Worm (Caenorhabditis elegans) whole organism, young adult: ENCODE data around the gene ZK1010.2.

Experiments used
- C17E4.6 ChIP-seq: fragments of 200-800 bp; sonication (Bioruptor generic); IDR thresholded peaks from 2 replicates; pipeline ENCODE4 v1.3.6; 2022; ENCODE audit warnings: missing genetic modification reagents, missing genetic modification characterization, missing compliant biosample characterization
- F23B12.7 ChIP-seq: sonication (generic microtip); optimal IDR thresholded peaks from 2 replicates; lab custom pipeline; 2017; ENCODE audit warnings: missing genetic modification characterization, mild to moderate bottlenecking, missing compliant biosample characterization, antibody characterized with exemption, moderate library complexity; ENCODE audit not compliant: insufficient read depth
- F33H1.4 ChIP-seq: fragments of 200-800 bp; sonication (Bioruptor generic); IDR thresholded peaks from 2 replicates; pipeline ENCODE4 v1.3.6; 2022; ENCODE audit warnings: missing genetic modification reagents, missing genetic modification characterization, missing compliant biosample characterization
- F39B2.1 ChIP-seq: fragments of 200-800 bp; sonication (Bioruptor generic); IDR thresholded peaks from 2 replicates; pipeline ENCODE4 v1.3.6; 2022; ENCODE audit warnings: missing genetic modification reagents, missing genetic modification characterization, missing compliant biosample characterization
- F49E8.2 ChIP-seq: sonication (generic microtip); optimal IDR thresholded peaks from 3 replicates; lab custom pipeline; 2017; ENCODE audit warnings: missing genetic modification characterization, mild to moderate bottlenecking, missing compliant biosample characterization, antibody characterized with exemption, moderate library complexity; ENCODE audit not compliant: insufficient read depth
- F52B5.7 ChIP-seq: sonication (generic microtip); optimal IDR thresholded peaks from 2 replicates; lab custom pipeline; 2016; ENCODE audit warnings: mild to moderate bottlenecking, missing genetic modification characterization, missing compliant biosample characterization
- F57A8.1 ChIP-seq: fragments of 200-800 bp; sonication (Bioruptor generic); optimal IDR thresholded peaks from 2 replicates; lab custom pipeline; 2018; ENCODE audit warnings: mild to moderate bottlenecking, missing genetic modification characterization, moderate library complexity, missing compliant biosample characterization
- K11D2.4 ChIP-seq: fragments of 200-800 bp; sonication (Bioruptor generic); IDR thresholded peaks from 2 replicates; pipeline ENCODE4 v1.3.6; 2022; ENCODE audit warnings: missing genetic modification reagents, missing genetic modification characterization, missing compliant biosample characterization
- Y53F4B.3 ChIP-seq: fragments of 200-800 bp; sonication (Bioruptor generic); IDR thresholded peaks from 2 replicates; pipeline ENCODE4 v1.3.6; 2022; ENCODE audit warnings: missing genetic modification reagents, missing genetic modification characterization, missing compliant biosample characterization
- Y67H2A.10 ChIP-seq: fragments of 200-800 bp; sonication (Bioruptor generic); conservative IDR thresholded peaks from 2 replicates; pipeline ENCODE4 v1.3.6; 2022; ENCODE audit warnings: missing genetic modification reagents, missing genetic modification characterization, missing compliant biosample characterization
- Y95B8A.8 ChIP-seq: fragments of 200-800 bp; sonication (Bioruptor generic); IDR thresholded peaks from 2 replicates; pipeline ENCODE4 v1.3.6; 2022; ENCODE audit warnings: missing genetic modification reagents, missing genetic modification characterization, missing compliant biosample characterization
- attf-5 ChIP-seq: fragments of 200-800 bp; sonication (Bioruptor generic); optimal IDR thresholded peaks from 2 replicates; lab custom pipeline; 2018; ENCODE audit warnings: mild to moderate bottlenecking, missing genetic modification characterization, missing compliant biosample characterization
- cebp-2 ChIP-seq: fragments of 200-800 bp; sonication (Bioruptor generic); IDR thresholded peaks from 2 replicates; pipeline ENCODE4 v1.3.6; 2022; ENCODE audit warnings: missing genetic modification characterization, missing compliant biosample characterization
- ceh-100 ChIP-seq: fragments of 200-800 bp; sonication (Bioruptor generic); IDR thresholded peaks from 2 replicates; pipeline ENCODE4 v1.3.6; 2022; ENCODE audit warnings: missing genetic modification reagents, missing genetic modification characterization, missing compliant biosample characterization
- ceh-91 ChIP-seq: fragments of 200-800 bp; sonication (Bioruptor generic); IDR thresholded peaks from 2 replicates; pipeline ENCODE4 v1.3.6; 2022; ENCODE audit warnings: missing genetic modification reagents, missing genetic modification characterization, missing compliant biosample characterization
- dpff-1 ChIP-seq: sonication (generic microtip); optimal IDR thresholded peaks from 2 replicates; lab custom pipeline; 2017; ENCODE audit warnings: mild to moderate bottlenecking, missing genetic modification characterization, missing compliant biosample characterization
- dpl-1 ChIP-seq: fragments of 150-350 bp; optimal IDR thresholded peaks from 2 replicates; lab custom pipeline; 2014; ENCODE audit warnings: missing biosample characterization, missing genetic modification reagents, missing genetic modification characterization
- egrh-3 ChIP-seq: fragments of 200-800 bp; sonication (Bioruptor generic); IDR thresholded peaks from 2 replicates; pipeline ENCODE4 v1.3.6; 2022; ENCODE audit warnings: missing genetic modification reagents, missing genetic modification characterization, missing compliant biosample characterization
- hlh-12 ChIP-seq: sonication (generic microtip); optimal IDR thresholded peaks from 2 replicates; lab custom pipeline; 2016; ENCODE audit warnings: missing genetic modification characterization, missing compliant biosample characterization
- lag-1 ChIP-seq: fragments of 200-800 bp; sonication (Bioruptor generic); IDR thresholded peaks from 2 replicates; pipeline ENCODE4 v1.3.6; 2022; ENCODE audit warnings: missing genetic modification reagents, missing genetic modification characterization, missing compliant biosample characterization
- let-526 ChIP-seq: fragments of 200-800 bp; sonication (Bioruptor generic); IDR thresholded peaks from 2 replicates; pipeline ENCODE4 v1.3.6; 2022; ENCODE audit warnings: missing genetic modification reagents, missing genetic modification characterization, missing compliant biosample characterization
- let-607 ChIP-seq, 2 experiments: fragments of 200-800 bp in 1 of 2; sonication (Bioruptor generic) in 1 of 2; sonication (generic microtip) in 1 of 2; optimal IDR thresholded peaks; 2 replicates each; lab custom pipeline; 2016 to 2018; ENCODE audit warnings: mild to moderate bottlenecking in 2 of 2, missing compliant biosample characterization in 2 of 2, missing genetic modification characterization in 2 of 2, moderate library complexity in 2 of 2, missing genotype in 1 of 2
- lin-26 ChIP-seq: fragments of 200-800 bp; sonication (Bioruptor generic); IDR thresholded peaks from 2 replicates; pipeline ENCODE4 v1.3.6; 2022; ENCODE audit warnings: missing genetic modification reagents, missing genetic modification characterization, missing compliant biosample characterization
- lin-35 ChIP-seq, 3 experiments: fragments of 150-350 bp in 2 of 3; sonication (generic microtip) in 1 of 3; optimal IDR thresholded peaks; 2 replicates each; lab custom pipeline; 2014 to 2018; ENCODE audit warnings: missing biosample characterization in 3 of 3, missing genetic modification characterization in 3 of 3, missing genetic modification reagents in 3 of 3
- lin-40 ChIP-seq: sonication (generic microtip); optimal IDR thresholded peaks from 2 replicates; lab custom pipeline; 2016; ENCODE audit warnings: missing genetic modification characterization, mild to moderate bottlenecking, missing compliant biosample characterization, missing genotype, missing genetic modification reagents
- lin-54 ChIP-seq: fragments of 200-800 bp; sonication (Bioruptor generic); optimal IDR thresholded peaks from 2 replicates; lab custom pipeline; 2018; ENCODE audit warnings: mild to moderate bottlenecking, missing genetic modification characterization, missing compliant biosample characterization
- lir-1 ChIP-seq: fragments of 200-800 bp; sonication (Bioruptor generic); conservative IDR thresholded peaks from 2 replicates; pipeline ENCODE4 v1.3.6; 2022; ENCODE audit warnings: missing genetic modification reagents, missing genetic modification characterization, missing compliant biosample characterization
- madf-10 ChIP-seq: sonication (generic microtip); optimal IDR thresholded peaks from 2 replicates; lab custom pipeline; 2016; ENCODE audit warnings: mild to moderate bottlenecking, missing genetic modification characterization, missing compliant biosample characterization
- madf-3 ChIP-seq: fragments of 200-800 bp; sonication (Bioruptor generic); IDR thresholded peaks from 2 replicates; pipeline ENCODE4 v1.3.6; 2022; ENCODE audit warnings: missing genetic modification reagents, missing genetic modification characterization, missing compliant biosample characterization
- madf-6 ChIP-seq: fragments of 200-800 bp; sonication (Bioruptor generic); IDR thresholded peaks from 2 replicates; pipeline ENCODE4 v1.3.6; 2022; ENCODE audit warnings: missing genetic modification reagents, missing genetic modification characterization, missing compliant biosample characterization
- madf-8 ChIP-seq: fragments of 200-800 bp; sonication (Bioruptor generic); conservative IDR thresholded peaks from 2 replicates; pipeline ENCODE4 v1.3.6; 2022; ENCODE audit warnings: missing genetic modification reagents, missing genetic modification characterization, missing compliant biosample characterization
- mcd-1 ChIP-seq: fragments of 200-800 bp; sonication (Bioruptor generic); IDR thresholded peaks from 2 replicates; pipeline ENCODE4 v1.3.6; 2022; ENCODE audit warnings: missing genetic modification reagents, missing genetic modification characterization, missing compliant biosample characterization
- nfya-1 ChIP-seq: sonication (generic microtip); optimal IDR thresholded peaks from 2 replicates; lab custom pipeline; 2017; ENCODE audit warnings: antibody characterized with exemption, missing compliant biosample characterization, missing genetic modification characterization, borderline replicate concordance; ENCODE audit not compliant: insufficient read depth
- nhr-120 ChIP-seq: fragments of 200-800 bp; sonication (Bioruptor generic); IDR thresholded peaks from 2 replicates; pipeline ENCODE4 v1.3.6; 2022; ENCODE audit warnings: missing genetic modification characterization, missing compliant biosample characterization
- nhr-179 ChIP-seq: sonication (generic microtip); optimal IDR thresholded peaks from 2 replicates; lab custom pipeline; 2016; ENCODE audit warnings: mild to moderate bottlenecking, missing genetic modification characterization, missing compliant biosample characterization
- nhr-27 ChIP-seq: fragments of 200-800 bp; sonication (Bioruptor generic); optimal IDR thresholded peaks from 2 replicates; lab custom pipeline; 2018; ENCODE audit warnings: mild to moderate bottlenecking, missing genetic modification characterization, moderate library complexity, missing compliant biosample characterization
- nhr-80 ChIP-seq: sonication (generic microtip); optimal IDR thresholded peaks from 2 replicates; lab custom pipeline; 2016; ENCODE audit warnings: missing genetic modification characterization, missing compliant biosample characterization
- somi-1 ChIP-seq: fragments of 200-800 bp; sonication (Bioruptor generic); optimal IDR thresholded peaks from 2 replicates; lab custom pipeline; 2018; ENCODE audit warnings: mild to moderate bottlenecking, missing genetic modification characterization, missing compliant biosample characterization
- tbp1 ChIP-seq: fragments of 200-800 bp; sonication (Bioruptor generic); optimal IDR thresholded peaks from 2 replicates; lab custom pipeline; 2018; ENCODE audit warnings: mild to moderate bottlenecking, missing genetic modification characterization, missing compliant biosample characterization
- tbx-9 ChIP-seq: sonication (generic microtip); optimal IDR thresholded peaks from 2 replicates; lab custom pipeline; 2016; ENCODE audit warnings: borderline replicate concordance, missing genetic modification characterization, inconsistent platforms, missing compliant biosample characterization
- unc-130 ChIP-seq: sonication (generic microtip); optimal IDR thresholded peaks from 2 replicates; lab custom pipeline; 2016; ENCODE audit warnings: missing genetic modification reagents, missing genetic modification characterization, missing compliant biosample characterization
- zfh-2 ChIP-seq: fragments of 200-800 bp; sonication (Bioruptor generic); conservative IDR thresholded peaks from 2 replicates; pipeline ENCODE4 v1.3.6; 2022; ENCODE audit warnings: missing genetic modification reagents, missing genetic modification characterization, missing compliant biosample characterization
- ztf-28 ChIP-seq: fragments of 200-800 bp; sonication (Bioruptor generic); IDR thresholded peaks from 2 replicates; pipeline ENCODE4 v1.3.6; 2022; ENCODE audit warnings: missing genetic modification reagents, missing genetic modification characterization, missing compliant biosample characterization
- ztf-3 ChIP-seq: fragments of 200-800 bp; sonication (Bioruptor generic); optimal IDR thresholded peaks from 2 replicates; lab custom pipeline; 2018; ENCODE audit warnings: mild to moderate bottlenecking, missing genetic modification characterization, missing compliant biosample characterization

Gene ZK1010.2

DNA sequence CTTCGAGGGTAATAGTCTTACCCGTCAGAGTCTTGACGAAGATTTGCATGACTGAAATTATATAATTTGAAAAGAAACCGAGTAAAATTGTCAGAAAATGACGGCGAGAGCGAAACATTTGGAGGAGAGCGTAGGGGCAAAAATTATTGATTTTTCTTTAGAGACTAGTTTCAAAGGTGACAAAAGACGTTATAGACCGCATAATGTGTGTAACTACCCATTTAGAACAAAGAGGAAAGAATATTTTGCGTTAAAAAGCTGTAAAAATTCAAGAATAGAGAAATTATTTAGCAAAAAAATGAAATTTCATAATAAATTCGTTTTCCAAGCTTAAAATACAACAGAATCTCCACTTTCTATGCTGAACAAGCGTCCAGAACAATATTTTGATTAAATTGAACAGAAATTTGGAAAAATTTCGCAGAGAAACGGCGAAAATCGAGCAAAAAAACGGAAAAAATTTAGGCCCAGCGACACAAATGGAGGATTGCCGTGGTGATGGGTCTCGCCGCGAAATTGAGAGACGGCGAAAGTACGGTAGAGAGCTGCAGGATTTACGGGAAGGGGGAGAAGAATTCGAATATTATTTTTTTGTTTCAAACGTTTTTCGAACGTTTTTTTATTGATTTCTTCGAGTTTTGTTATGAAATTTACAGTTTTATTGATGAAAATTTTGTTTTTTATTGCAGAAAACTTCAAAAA lies 962 bp upstream of the ZK1010.2 start, which contains the start of the genes ubq-2 and frg-1 (continued):
- peak in 2 of 3 experiments; percentile 22 to 70 for TF ChIP-seq lin-35 (GFP tag; optimal IDR thresholded peaks at IDR 0.05; lab: Kevin White, UChicago)
- TF ChIP-seq F52B5.7: no peak
- TF ChIP-seq ceh-91 (GFP tag; lab: Robert Waterston, UW): peak; percentile 60
- peak; percentile 77 for TF ChIP-seq K11D2.4 (GFP tag; lab: Robert Waterston, UW)
- peak; percentile 58; the same call in 1 of the 2 replicates for TF ChIP-seq egrh-3 (GFP tag; lab: Robert Waterston, UW)
- peak; percentile 69 for TF ChIP-seq madf-8 (GFP tag; lab: Robert Waterston, UW)
- 0 out of 2 replicates have a peak, but pooled peaks have one; percentile 60 for TF ChIP-seq let-526
- TF ChIP-seq dpl-1 (GFP tag; lab: Kevin White, UChicago): peak; percentile 65
- no peak for TF ChIP-seq F57A8.1 (GFP tag; lab: Kevin White, UChicago)
- TF ChIP-seq madf-10 (tag; lab: Kevin White, UChicago): peak; percentile 37
- TF ChIP-seq zfh-2 (GFP tag; lab: Robert Waterston, UW): no peak
- TF ChIP-seq lin-26 (GFP tag; lab: Robert Waterston, UW): no peak
- TF ChIP-seq nfya-1 (tag; lab: Kevin White, UChicago): no peak
- TF ChIP-seq ztf-3 (GFP tag; lab: Kevin White, UChicago): no peak
- TF ChIP-seq nhr-80 (tag; lab: Kevin White, UChicago): no peak
- peak; percentile 89 for TF ChIP-seq attf-5 (GFP tag; lab: Kevin White, UChicago)
- TF ChIP-seq somi-1 (GFP tag; lab: Kevin White, UChicago): no peak

DNA sequence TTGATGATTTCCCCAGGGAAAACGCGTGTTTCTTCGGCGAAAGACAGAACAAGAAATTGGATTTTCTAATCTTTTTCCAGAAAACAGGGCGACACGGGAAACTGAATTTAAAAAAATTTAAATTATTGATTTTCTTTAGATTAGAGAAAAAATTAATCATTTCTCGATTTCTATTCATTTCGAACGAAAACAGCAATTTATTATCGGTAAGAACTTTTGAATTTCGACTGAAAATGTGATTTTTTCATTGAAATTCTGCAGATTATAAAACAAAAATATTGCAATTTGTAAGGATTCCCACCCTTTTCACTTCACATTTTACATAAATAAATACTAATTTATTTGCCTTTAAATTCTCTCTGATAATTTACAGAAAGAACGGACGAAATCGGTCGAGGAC lies 5.3 kb downstream of the ZK1010.2 start, which contains the start of gene bckd-1A:
Gene bckd-1A, minus strand, starts transcription at position 101 of the 400 bp plus-strand sequence.
- TF ChIP-seq cebp-2 (no peak), F39B2.1 (no peak), nhr-120 (GFP tag; lab: Robert Waterston, UW) (no peak), mcd-1 (no peak), dpl-1 (GFP tag; lab: Kevin White, UChicago) (no peak), dpff-1 (tag; lab: Kevin White, UChicago) (no peak), hlh-12 (tag; lab: Kevin White, UChicago) (no peak), let-607 (tag; optimal IDR thresholded peaks at IDR 0.05; lab: Kevin White, UChicago) (no peak), Y95B8A.8 (no peak), madf-10 (tag; lab: Kevin White, UChicago) (no peak), unc-130 (GFP tag; lab: Kevin White, UChicago) (no peak), ztf-28 (GFP tag; lab: Robert Waterston, UW) (no peak), nhr-179 (tag; lab: Kevin White, UChicago) (no peak), ztf-3 (GFP tag; lab: Kevin White, UChicago) (no peak), Y67H2A.10 (no peak), tbp1 (GFP tag; lab: Kevin White, UChicago) (no peak), tbx-9 (tag; lab: Kevin White, UChicago) (no peak), lin-54 (GFP tag; lab: Kevin White, UChicago) (no peak)

ce11 chrIII:12971828-12972379 lies 5.8 kb downstream of the ZK1010.2 start:
- TF ChIP-seq madf-6 (GFP tag; lab: Robert Waterston, UW) (peak; percentile 47), lin-54 (GFP tag; lab: Kevin White, UChicago) (no peak), mcd-1 (no peak), madf-3 (no peak), F23B12.7 (tag; lab: Kevin White, UChicago) (no peak), nhr-27 (tag; lab: Kevin White, UChicago) (no peak), Y53F4B.3 (no peak), F49E8.2 (tag; lab: Kevin White, UChicago) (no peak), lir-1 (GFP tag; lab: Robert Waterston, UW) (no peak), lag-1 (no peak), F33H1.4 (GFP tag; lab: Robert Waterston, UW) (no peak), nfya-1 (tag; lab: Kevin White, UChicago) (no peak), lin-40 (tag; lab: Kevin White, UChicago) (no peak), ceh-100 (no peak), C17E4.6 (no peak), zfh-2 (GFP tag; lab: Robert Waterston, UW) (no peak)
